Fruit fly (Drosophila melanogaster): ENCODE results near the gene cact.

DNA sequence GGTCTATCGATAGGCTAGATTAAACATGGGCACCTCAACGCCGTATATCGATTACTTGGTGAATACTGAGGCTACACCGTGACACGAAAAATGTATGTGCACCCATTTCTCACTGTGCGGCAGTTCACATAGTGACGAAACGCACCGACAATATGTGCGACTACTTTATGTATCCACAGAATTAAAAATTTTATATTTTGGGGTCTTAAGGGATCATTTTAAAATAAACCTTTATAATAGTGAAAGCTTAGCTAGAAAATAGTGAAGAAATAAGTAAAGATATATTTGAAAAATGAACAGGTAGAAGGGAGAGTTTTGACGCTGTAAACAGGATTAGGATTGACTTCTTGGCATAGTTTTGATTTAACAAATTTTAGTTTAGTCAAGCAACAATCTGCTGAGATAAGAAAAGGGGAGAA, 3.1 kb upstream of the cact start, which contains the start of gene mRpL4:
- TF ChIP-seq CG8478 (optimal IDR thresholded peaks at IDR 0.05) (no peak), Dll (optimal IDR thresholded peaks at IDR 0.05) (no peak), psq (optimal IDR thresholded peaks at IDR 0.05) (no peak), usp (GFP tag; optimal IDR thresholded peaks at IDR 0.05) (no peak)
